Worm (Caenorhabditis elegans) whole organism, late embryonic: ENCODE data around the gene garr-1.

Source experiments
- F13H6.1 ChIP-seq: sonication (generic microtip); optimal IDR thresholded peaks from 2 replicates; lab custom pipeline; 2016; ENCODE audit warnings: missing genetic modification characterization, missing compliant biosample characterization
- ceh-30 ChIP-seq: fragments of 150-350 bp; optimal IDR thresholded peaks from 2 replicates; lab custom pipeline; 2014; ENCODE audit warnings: missing biosample characterization, missing genetic modification characterization
- ceh-6 ChIP-seq: fragments of 200-800 bp; sonication (Bioruptor generic); optimal IDR thresholded peaks from 2 replicates; lab custom pipeline; 2018; ENCODE audit warnings: mild to moderate bottlenecking, missing genetic modification characterization, missing compliant biosample characterization
- gmeb-2 ChIP-seq: sonication (generic microtip); optimal IDR thresholded peaks from 2 replicates; lab custom pipeline; 2016; ENCODE audit warnings: missing genetic modification characterization, inconsistent platforms, missing compliant biosample characterization
- hlh-15 ChIP-seq: sonication (generic microtip); optimal IDR thresholded peaks from 2 replicates; lab custom pipeline; 2016; ENCODE audit warnings: missing genetic modification characterization, missing compliant biosample characterization
- madf-2 ChIP-seq: sonication (generic microtip); optimal IDR thresholded peaks from 2 replicates; lab custom pipeline; 2017; ENCODE audit warnings: missing genetic modification characterization, missing compliant biosample characterization
- pat-9 ChIP-seq: fragments of 200-800 bp; sonication (Bioruptor generic); optimal IDR thresholded peaks from 2 replicates; lab custom pipeline; 2018; ENCODE audit warnings: mild to moderate bottlenecking, missing genetic modification characterization, moderate library complexity, missing compliant biosample characterization
- unc-55 ChIP-seq: sonication (generic microtip); optimal IDR thresholded peaks from 2 replicates; lab custom pipeline; 2017; ENCODE audit warnings: missing biosample characterization, missing genetic modification reagents, missing genetic modification characterization

- TF ChIP-seq unc-55 (GFP tag; lab: Kevin White, UChicago) (no peak), ceh-6 (GFP tag; lab: Kevin White, UChicago) (no peak), pat-9 (no peak), F13H6.1 (tag; lab: Kevin White, UChicago) (no peak), madf-2 (tag; lab: Kevin White, UChicago) (no peak), gmeb-2 (tag; lab: Kevin White, UChicago) (no peak), hlh-15 (no peak), ceh-30 (tag; lab: Kevin White, UChicago) (no peak)
Measured at ce11 chrIV:409935-410334, 16.0 kb upstream of the garr-1 start, which contains the start of gene kgb-1.
